Worm (Caenorhabditis elegans): Measurements from ENCODE around the gene smf-2.

The smf-2 gene

DNA sequence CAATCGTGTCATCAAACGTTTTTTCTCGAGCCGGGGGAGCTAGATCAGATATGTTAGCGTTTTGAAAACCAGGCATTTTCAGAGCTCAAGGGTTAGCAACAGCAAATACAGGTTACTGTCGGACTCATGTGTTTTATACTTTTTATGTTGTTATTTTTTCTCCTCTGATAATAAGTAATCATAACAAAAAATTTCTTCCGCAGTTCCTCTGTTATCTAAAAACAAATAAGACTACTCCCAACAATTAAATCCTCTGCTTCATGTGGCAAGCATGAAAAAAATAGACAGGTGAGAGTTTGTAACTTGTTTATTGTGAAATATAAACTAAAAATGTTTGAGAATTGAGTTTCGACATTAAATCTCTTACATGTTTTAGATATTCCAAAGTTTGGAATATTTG lies at the start of gene smf-2:
Gene smf-2 (minus strand): TSS at position 101 of the 400 bp plus-strand sequence.
- TF ChIP-seq cog-1 (tag; optimal IDR thresholded peaks at IDR 0.05) = no peak
- no peak for TF ChIP-seq ref-1 (GFP tag; conservative IDR thresholded peaks at IDR 0.05)
- TF ChIP-seq flt-1 (GFP tag; IDR thresholded peaks at IDR 0.05) = no peak
- no peak for TF ChIP-seq T22C8.4 (GFP tag; IDR thresholded peaks at IDR 0.05)
- no peak for TF ChIP-seq klf-2 (GFP tag; conservative IDR thresholded peaks at IDR 0.05)
- TF ChIP-seq ztf-29 (GFP tag; IDR thresholded peaks at IDR 0.05) = no peak
- no peak for TF ChIP-seq ztf-23 (GFP tag; IDR thresholded peaks at IDR 0.05)
- TF ChIP-seq med-1 (GFP tag; optimal IDR thresholded peaks at IDR 0.05; ENCODE audit: insufficient read depth) = no peak
- no peak for TF ChIP-seq tab-1 (GFP tag; IDR thresholded peaks at IDR 0.05)

DNA sequence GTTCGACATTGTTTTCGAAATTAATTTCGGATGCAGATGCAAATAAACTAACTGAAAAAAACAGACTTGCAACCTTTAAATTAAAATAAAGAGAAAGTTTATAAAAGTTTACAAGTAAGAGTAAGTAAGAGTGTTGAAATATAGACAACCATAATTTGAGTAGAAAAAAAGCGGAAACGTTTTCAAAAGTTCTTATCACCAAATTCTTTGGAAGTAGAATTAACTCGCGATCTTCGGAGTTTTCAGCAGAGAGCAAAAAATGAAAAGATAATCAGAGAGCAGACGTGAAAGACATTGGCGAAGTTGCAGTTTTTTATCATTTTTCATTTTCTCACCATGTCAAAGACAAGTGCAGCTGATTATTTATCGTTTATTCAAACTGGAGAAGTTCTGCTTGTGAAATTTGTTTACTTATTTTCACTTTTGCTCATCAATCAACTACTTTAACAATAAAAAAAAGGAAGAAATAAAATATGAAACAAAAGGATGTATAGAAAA lies 43.2 kb upstream of the smf-2 start, which contains the start of gene abts-4:
Gene abts-4 (minus strand): TSS at position 51 of the 498 bp plus-strand sequence.
- no peak for TF ChIP-seq tab-1 (GFP tag; IDR thresholded peaks at IDR 0.05)
- no peak for TF ChIP-seq ztf-23 (GFP tag; IDR thresholded peaks at IDR 0.05)
- no peak for TF ChIP-seq ztf-29 (GFP tag; IDR thresholded peaks at IDR 0.05)
- TF ChIP-seq med-1 (GFP tag; optimal IDR thresholded peaks at IDR 0.05; ENCODE audit: insufficient read depth) = no peak
- no peak for TF ChIP-seq cog-1 (tag; optimal IDR thresholded peaks at IDR 0.05)
- TF ChIP-seq klf-2 (GFP tag; conservative IDR thresholded peaks at IDR 0.05) = no peak

ce11 chrX:6761211-6761610 lies 42.7 kb upstream of the smf-2 start:
- TF ChIP-seq ztf-29 (GFP tag; IDR thresholded peaks at IDR 0.05) (no peak), med-1 (GFP tag; optimal IDR thresholded peaks at IDR 0.05; ENCODE audit: insufficient read depth) (no peak), T22C8.4 (GFP tag; IDR thresholded peaks at IDR 0.05) (no peak), ref-1 (GFP tag; conservative IDR thresholded peaks at IDR 0.05) (no peak), ztf-23 (GFP tag; IDR thresholded peaks at IDR 0.05) (no peak), cog-1 (tag; optimal IDR thresholded peaks at IDR 0.05) (no peak), klf-2 (GFP tag; conservative IDR thresholded peaks at IDR 0.05) (no peak), tab-1 (GFP tag; IDR thresholded peaks at IDR 0.05) (no peak), flt-1 (GFP tag; IDR thresholded peaks at IDR 0.05) (no peak)

DNA sequence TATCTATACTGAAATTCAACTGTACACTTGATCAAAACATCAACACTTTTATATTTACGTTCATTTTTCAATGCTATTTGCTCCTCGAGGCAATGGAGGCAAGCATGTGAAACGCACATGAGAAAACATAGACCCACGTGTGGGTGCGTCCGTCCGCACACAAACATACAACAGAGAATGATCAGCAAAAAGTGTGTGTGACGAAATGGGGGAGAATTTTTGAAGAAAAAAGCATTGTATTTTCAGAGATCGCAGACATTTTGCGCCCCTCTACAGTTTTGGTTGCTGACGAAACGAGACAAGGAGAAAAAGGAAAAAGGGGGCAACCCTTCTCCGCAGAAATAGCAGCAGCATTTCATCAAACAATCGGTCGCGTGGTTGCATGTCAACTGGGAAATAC lies 31.6 kb upstream of the smf-2 start:
- TF ChIP-seq ref-1 (GFP tag; conservative IDR thresholded peaks at IDR 0.05) = no peak
- no peak for TF ChIP-seq ztf-23 (GFP tag; IDR thresholded peaks at IDR 0.05)
- no peak for TF ChIP-seq med-1 (GFP tag; optimal IDR thresholded peaks at IDR 0.05; ENCODE audit: insufficient read depth)
- TF ChIP-seq cog-1 (tag; optimal IDR thresholded peaks at IDR 0.05) = no peak

- TF ChIP-seq tab-1 (GFP tag; IDR thresholded peaks at IDR 0.05) = no peak
- TF ChIP-seq T22C8.4 (GFP tag; IDR thresholded peaks at IDR 0.05) = no peak
- no peak for TF ChIP-seq klf-2 (GFP tag; conservative IDR thresholded peaks at IDR 0.05)
- no peak for TF ChIP-seq med-1 (GFP tag; optimal IDR thresholded peaks at IDR 0.05; ENCODE audit: insufficient read depth)
- no peak for TF ChIP-seq ztf-29 (GFP tag; IDR thresholded peaks at IDR 0.05)
- no peak for TF ChIP-seq flt-1 (GFP tag; IDR thresholded peaks at IDR 0.05)
- TF ChIP-seq ztf-23 (GFP tag; IDR thresholded peaks at IDR 0.05) = no peak
- TF ChIP-seq ref-1 (GFP tag; conservative IDR thresholded peaks at IDR 0.05) = no peak
- no peak for TF ChIP-seq cog-1 (tag; optimal IDR thresholded peaks at IDR 0.05)
Observed at ce11 chrX:6749124-6749822, 30.8 kb upstream of the smf-2 start.

ce11 chrX:6747906-6748356 lies 29.4 kb upstream of the smf-2 start:
- TF ChIP-seq flt-1 (GFP tag; IDR thresholded peaks at IDR 0.05) = no peak
- no peak for TF ChIP-seq ztf-23 (GFP tag; IDR thresholded peaks at IDR 0.05)
- no peak for TF ChIP-seq tab-1 (GFP tag; IDR thresholded peaks at IDR 0.05)
- no peak for TF ChIP-seq ztf-29 (GFP tag; IDR thresholded peaks at IDR 0.05)
- no peak for TF ChIP-seq klf-2 (GFP tag; conservative IDR thresholded peaks at IDR 0.05)

DNA sequence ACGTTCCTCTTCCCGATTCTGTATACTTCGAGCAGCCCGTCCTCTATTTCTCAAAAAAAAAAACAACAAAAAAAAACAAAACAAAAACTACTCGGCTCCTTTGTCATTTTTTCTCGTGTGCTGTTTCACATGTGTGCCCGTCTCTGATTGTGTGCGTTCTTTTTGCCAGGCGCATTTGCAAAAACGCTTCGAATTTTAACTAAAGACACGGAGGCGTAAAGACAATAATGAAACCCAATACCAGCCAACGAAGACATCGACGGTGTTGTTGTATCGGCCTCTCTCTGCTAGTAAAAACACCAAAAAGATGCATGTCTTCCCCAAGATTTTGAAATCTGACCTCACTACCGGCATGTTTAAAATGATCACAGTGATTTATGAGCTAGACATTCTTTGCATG lies 28.4 kb upstream of the smf-2 start:
- no peak for TF ChIP-seq tab-1 (GFP tag; IDR thresholded peaks at IDR 0.05)
- TF ChIP-seq ztf-23 (GFP tag; IDR thresholded peaks at IDR 0.05) = no peak
- no peak for TF ChIP-seq ref-1 (GFP tag; conservative IDR thresholded peaks at IDR 0.05)
- no peak for TF ChIP-seq T22C8.4 (GFP tag; IDR thresholded peaks at IDR 0.05)
- TF ChIP-seq cog-1 (tag; optimal IDR thresholded peaks at IDR 0.05) = no peak
- no peak for TF ChIP-seq ztf-29 (GFP tag; IDR thresholded peaks at IDR 0.05)

- no peak for TF ChIP-seq cog-1 (tag; optimal IDR thresholded peaks at IDR 0.05)
- no peak for TF ChIP-seq klf-2 (GFP tag; conservative IDR thresholded peaks at IDR 0.05)
- no peak for TF ChIP-seq ztf-29 (GFP tag; IDR thresholded peaks at IDR 0.05)
- TF ChIP-seq T22C8.4 (GFP tag; IDR thresholded peaks at IDR 0.05) = no peak
- no peak for TF ChIP-seq ztf-23 (GFP tag; IDR thresholded peaks at IDR 0.05)
- TF ChIP-seq tab-1 (GFP tag; IDR thresholded peaks at IDR 0.05) = no peak
- no peak for TF ChIP-seq med-1 (GFP tag; optimal IDR thresholded peaks at IDR 0.05; ENCODE audit: insufficient read depth)
- no peak for TF ChIP-seq ref-1 (GFP tag; conservative IDR thresholded peaks at IDR 0.05)
- TF ChIP-seq flt-1 (GFP tag; IDR thresholded peaks at IDR 0.05) = no peak
Observed at ce11 chrX:6745515-6745914, 27.0 kb upstream of the smf-2 start.

DNA sequence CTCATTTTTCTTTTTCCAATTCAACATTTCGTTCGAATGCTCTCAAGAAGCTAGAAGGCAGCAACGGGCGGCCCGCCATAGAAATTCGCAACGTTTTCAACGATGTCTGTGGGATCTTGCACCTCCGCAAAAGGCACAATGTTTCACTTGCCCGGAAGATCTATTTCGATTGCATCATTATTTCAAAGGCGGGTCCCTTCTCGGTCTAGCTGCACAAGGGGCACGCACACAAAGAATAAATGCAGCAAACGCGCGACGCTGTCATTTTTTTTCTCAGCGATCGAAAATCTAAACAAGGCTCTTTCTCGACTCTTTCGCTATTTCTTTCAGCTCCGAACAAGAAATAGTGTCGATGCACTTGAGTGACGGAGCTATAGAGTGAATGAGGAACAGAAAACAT lies 26.5 kb upstream of the smf-2 start:
- no peak for TF ChIP-seq ref-1 (GFP tag; conservative IDR thresholded peaks at IDR 0.05)
- no peak for TF ChIP-seq klf-2 (GFP tag; conservative IDR thresholded peaks at IDR 0.05)
- TF ChIP-seq med-1 (GFP tag; optimal IDR thresholded peaks at IDR 0.05; ENCODE audit: insufficient read depth) = no peak
- no peak for TF ChIP-seq T22C8.4 (GFP tag; IDR thresholded peaks at IDR 0.05)
- TF ChIP-seq ztf-29 (GFP tag; IDR thresholded peaks at IDR 0.05) = no peak
- no peak for TF ChIP-seq cog-1 (tag; optimal IDR thresholded peaks at IDR 0.05)
- no peak for TF ChIP-seq tab-1 (GFP tag; IDR thresholded peaks at IDR 0.05)
- TF ChIP-seq ztf-23 (GFP tag; IDR thresholded peaks at IDR 0.05) = no peak
- TF ChIP-seq flt-1 (GFP tag; IDR thresholded peaks at IDR 0.05) = no peak

DNA sequence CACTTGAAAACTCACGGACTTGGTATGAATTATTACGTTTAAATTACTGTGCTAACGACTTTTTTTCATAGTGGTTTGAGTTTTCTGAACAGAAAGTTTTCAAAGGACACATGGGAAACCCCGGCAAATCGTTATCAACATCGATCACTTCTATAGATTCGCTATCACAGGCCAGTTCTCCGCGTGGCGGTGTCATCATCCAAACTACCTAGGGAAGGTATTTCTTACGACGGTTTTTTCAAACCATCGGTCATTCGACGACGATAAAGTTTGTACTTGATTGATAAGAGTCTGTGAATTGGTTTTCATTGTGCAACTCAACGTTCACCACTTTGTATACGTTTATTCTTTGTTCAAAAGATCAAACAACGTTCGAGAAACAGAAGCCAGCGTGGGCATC lies 26.0 kb upstream of the smf-2 start:
- no peak for TF ChIP-seq klf-2 (GFP tag; conservative IDR thresholded peaks at IDR 0.05)
- TF ChIP-seq ztf-23 (GFP tag; IDR thresholded peaks at IDR 0.05) = no peak
- TF ChIP-seq T22C8.4 (GFP tag; IDR thresholded peaks at IDR 0.05) = no peak
- TF ChIP-seq ref-1 (GFP tag; conservative IDR thresholded peaks at IDR 0.05) = no peak
- TF ChIP-seq ztf-29 (GFP tag; IDR thresholded peaks at IDR 0.05) = no peak
- no peak for TF ChIP-seq flt-1 (GFP tag; IDR thresholded peaks at IDR 0.05)
- no peak for TF ChIP-seq cog-1 (tag; optimal IDR thresholded peaks at IDR 0.05)
- TF ChIP-seq tab-1 (GFP tag; IDR thresholded peaks at IDR 0.05) = no peak
- no peak for TF ChIP-seq med-1 (GFP tag; optimal IDR thresholded peaks at IDR 0.05; ENCODE audit: insufficient read depth)

Data from whole organism, midembryonic.